Worm (Caenorhabditis elegans): ENCODE measurements around the gene srw-6.

Gene srw-6

DNA sequence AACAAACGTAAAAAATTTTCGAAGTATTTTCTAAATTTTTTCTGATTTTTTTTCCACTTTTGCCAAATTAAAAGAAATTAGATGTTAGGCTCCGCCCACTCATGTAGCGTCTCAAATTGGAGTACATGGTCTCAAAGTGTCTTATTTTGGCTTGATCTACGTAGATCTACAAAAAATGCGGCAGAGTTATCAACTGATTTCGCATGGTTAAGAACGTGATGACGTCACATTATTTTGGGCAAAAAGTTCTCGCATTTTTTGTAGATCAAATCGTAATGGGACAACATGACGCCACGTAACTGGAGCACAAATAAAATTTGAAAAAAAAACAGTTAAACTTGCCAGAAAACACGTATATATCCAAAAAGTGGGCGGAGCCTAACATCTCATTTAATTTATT is 46.6 kb upstream of the srw-6 start:
- no peak for TF ChIP-seq ces-1 (GFP tag; optimal IDR thresholded peaks at IDR 0.05)
- TF ChIP-seq aha-1 (tag): peak; percentile 90

DNA sequence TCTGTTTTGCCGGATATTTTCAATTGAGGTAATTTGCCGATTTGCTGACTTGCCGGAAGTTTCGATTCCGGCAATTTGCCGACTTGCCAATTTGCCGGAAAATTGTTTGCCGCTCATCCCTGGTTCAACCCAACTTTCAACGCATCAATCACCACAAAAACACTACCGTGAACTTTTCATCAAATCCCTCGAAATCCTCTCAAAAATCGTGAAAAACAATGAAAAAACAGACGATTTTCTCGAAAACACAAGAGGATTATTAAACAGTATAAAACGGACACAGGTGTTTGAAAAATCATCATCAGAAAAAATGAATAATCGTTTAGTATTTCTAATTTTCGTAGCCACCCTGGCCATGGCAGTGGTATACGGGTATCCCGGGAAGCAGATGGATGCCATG is 41.5 kb upstream of the srw-6 start, which contains the start of gene Y39H10A.1:
TSS of gene Y39H10A.1 (plus strand) at position 301 of the 400 bp plus-strand sequence.
- TF ChIP-seq lin-1 (GFP tag; IDR thresholded peaks at IDR 0.05): no peak
- TF ChIP-seq aha-1 (tag): peak; percentile 45
- no peak for TF ChIP-seq lin-38 (GFP tag; IDR thresholded peaks at IDR 0.05)
- TF ChIP-seq pha-4 (GFP tag; IDR thresholded peaks at IDR 0.05): no peak
- TF ChIP-seq pha-4 (tag; optimal IDR thresholded peaks at IDR 0.05): no peak
- no peak for TF ChIP-seq pqm-1 (tag; optimal IDR thresholded peaks at IDR 0.05)
- no peak for TF ChIP-seq ztf-7 (tag; optimal IDR thresholded peaks at IDR 0.05)
- TF ChIP-seq Y48G9A.11 (GFP tag; IDR thresholded peaks at IDR 0.05): no peak
- no peak for TF ChIP-seq duxl-1 (tag; optimal IDR thresholded peaks at IDR 0.05; ENCODE audit: poor library complexity)

DNA sequence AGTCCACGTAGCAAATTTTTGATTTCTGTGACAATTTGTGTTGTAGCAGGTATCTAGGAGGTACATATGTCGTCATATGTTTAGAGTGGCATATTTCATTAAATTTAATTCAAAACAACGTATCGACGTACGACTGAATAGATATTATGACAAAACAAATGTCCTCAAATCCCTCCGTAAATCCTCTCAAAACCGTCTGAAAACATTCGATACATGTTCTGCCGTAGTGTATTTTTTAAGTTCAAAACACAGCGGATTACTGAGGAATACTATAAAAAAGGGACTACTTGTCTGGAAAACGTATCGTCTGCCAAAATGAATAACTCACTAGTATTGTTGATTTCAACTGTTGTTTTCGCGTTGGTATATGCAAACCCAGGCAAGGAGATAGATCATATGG is 40.2 kb upstream of the srw-6 start, which contains the start of gene R08E5.4:
TSS of gene R08E5.4 (plus strand) at position 301 of the 400 bp plus-strand sequence.
- no peak for TF ChIP-seq ctbp-1 (GFP tag; IDR thresholded peaks at IDR 0.05)
- TF ChIP-seq Y48G9A.11 (GFP tag; IDR thresholded peaks at IDR 0.05): no peak
- no peak for TF ChIP-seq ceh-32 (tag; optimal IDR thresholded peaks at IDR 0.05; ENCODE audit: poor library complexity)
- TF ChIP-seq nhr-76 (tag; optimal IDR thresholded peaks at IDR 0.05): no peak
- no peak for TF ChIP-seq mxl-2 (GFP tag; conservative IDR thresholded peaks at IDR 0.05)
- no peak for TF ChIP-seq arid-1 (GFP tag; conservative IDR thresholded peaks at IDR 0.05)
- no peak for TF ChIP-seq mdl-1 (tag; optimal IDR thresholded peaks at IDR 0.05)
- TF ChIP-seq rbr-2 (tag; optimal IDR thresholded peaks at IDR 0.05): no peak
- no peak for TF ChIP-seq lin-13 (GFP tag; optimal IDR thresholded peaks at IDR 0.05)
- TF ChIP-seq egl-43 (GFP tag; IDR thresholded peaks at IDR 0.05): no peak
- no peak for TF ChIP-seq ceh-28 (tag; optimal IDR thresholded peaks at IDR 0.05)
- no peak for TF ChIP-seq nhr-41 (GFP tag; IDR thresholded peaks at IDR 0.05)
- no peak for TF ChIP-seq Y75B8A.6 (GFP tag; IDR thresholded peaks at IDR 0.05)
- no peak for TF ChIP-seq duxl-1 (tag; optimal IDR thresholded peaks at IDR 0.05; ENCODE audit: poor library complexity)

DNA sequence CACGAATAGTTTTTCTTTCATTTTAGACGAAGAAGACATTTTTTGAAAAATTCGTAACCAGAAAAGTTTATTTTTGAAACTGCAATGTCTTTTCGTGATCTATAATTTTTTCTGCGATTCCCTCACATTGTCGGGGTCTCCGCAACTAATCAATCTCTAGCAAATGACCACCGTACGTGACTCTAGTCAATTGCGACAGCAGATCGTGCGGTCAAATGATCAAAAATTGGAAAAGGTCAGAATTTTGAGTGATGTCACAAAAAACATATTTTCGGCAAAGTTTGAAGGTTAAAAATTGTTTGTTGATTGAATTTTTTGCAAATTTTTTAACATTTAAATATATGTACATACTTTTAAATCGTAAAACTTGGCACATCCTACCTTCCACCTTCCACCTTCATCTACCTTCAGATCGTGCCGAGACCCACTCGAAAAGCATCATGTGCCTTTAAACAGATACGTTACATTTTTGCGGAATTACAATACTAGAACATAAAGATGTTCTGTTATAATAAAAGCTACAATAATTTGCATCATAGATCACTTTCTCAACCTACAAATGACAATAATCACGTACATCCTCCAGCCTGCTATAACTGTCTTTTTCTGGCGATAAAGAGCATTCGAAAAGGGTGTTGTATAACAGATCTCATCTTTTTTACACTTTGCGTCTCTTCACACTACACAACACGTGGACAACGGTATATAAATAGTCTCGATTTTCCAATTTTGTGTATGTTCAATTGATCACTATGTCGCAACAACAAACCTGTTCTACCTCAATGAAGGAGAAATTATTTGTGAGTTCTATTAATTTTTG is 36.8 kb upstream of the srw-6 start, which contains the start of the genes R08E5.1 and rips-1:
TSS of gene R08E5.1 (minus strand) at position 82 of the 820 bp plus-strand sequence.
TSS of gene rips-1 (plus strand) at position 585 of the 820 bp plus-strand sequence.
- TF ChIP-seq mdl-1 (tag; optimal IDR thresholded peaks at IDR 0.05) (peak in 1 of 2 experiments; percentile 29), D1046.2 (GFP tag; IDR thresholded peaks at IDR 0.05) (no peak), nhr-41 (GFP tag; IDR thresholded peaks at IDR 0.05) (no peak), ZK337.2 (GFP tag; IDR thresholded peaks at IDR 0.05) (no peak), dmd-6 (GFP tag; IDR thresholded peaks at IDR 0.05) (peak; percentile 35), hif-1 (tag; optimal IDR thresholded peaks at IDR 0.05) (peak; percentile 86 to 98), nhr-77 (tag; optimal IDR thresholded peaks at IDR 0.05) (no peak), lin-39 (tag; optimal IDR thresholded peaks at IDR 0.05) (no peak), Y105C5A.15 (GFP tag; IDR thresholded peaks at IDR 0.05) (no peak), nhr-48 (tag; optimal IDR thresholded peaks at IDR 0.05) (peak; percentile 27), sdz-12 (GFP tag; optimal IDR thresholded peaks at IDR 0.05) (no peak), F44E2.7 (GFP tag; IDR thresholded peaks at IDR 0.05) (no peak), aha-1 (tag) (peak; percentile 98), hlh-30 (tag; optimal IDR thresholded peaks at IDR 0.05; ENCODE audit: insufficient read depth) (peak; percentile 41), nhr-42 (GFP tag; IDR thresholded peaks at IDR 0.05) (no peak), ces-1 (GFP tag; optimal IDR thresholded peaks at IDR 0.05) (no peak), mes-2 (tag; optimal IDR thresholded peaks at IDR 0.05; ENCODE audit: poor library complexity, severe bottlenecking) (no peak), mxl-3 (GFP tag; optimal IDR thresholded peaks at IDR 0.05) (no peak), nhr-28 (tag; optimal IDR thresholded peaks at IDR 0.05) (peak; percentile 59), lin-1 (GFP tag; IDR thresholded peaks at IDR 0.05) (no peak), attf-4 (tag; optimal IDR thresholded peaks at IDR 0.05) (no peak), egl-27 (tag; optimal IDR thresholded peaks at IDR 0.05) (no peak), aly-2 (tag; optimal IDR thresholded peaks at IDR 0.05) (no peak), hlh-11 (tag; optimal IDR thresholded peaks at IDR 0.05) (peak; percentile 14)
